Worm (Caenorhabditis elegans) whole organism, late embryonic: ENCODE data around the gene T24H10.1.

Source experiments
- C38D4.7 ChIP-seq: fragments of 200-800 bp; sonication (Bioruptor generic); optimal IDR thresholded peaks from 2 replicates; lab custom pipeline; 2018; ENCODE audit warnings: mild to moderate bottlenecking, missing genetic modification characterization, moderate library complexity, missing compliant biosample characterization
- F13H6.1 ChIP-seq: sonication (generic microtip); optimal IDR thresholded peaks from 2 replicates; lab custom pipeline; 2016; ENCODE audit warnings: missing genetic modification characterization, missing compliant biosample characterization
- ceh-14 ChIP-seq: sonication (generic microtip); optimal IDR thresholded peaks from 2 replicates; lab custom pipeline; 2016; ENCODE audit warnings: missing genotype, missing genetic modification characterization, missing compliant biosample characterization
- ceh-18 ChIP-seq: sonication (generic microtip); optimal IDR thresholded peaks from 2 replicates; lab custom pipeline; 2016; ENCODE audit warnings: missing genetic modification characterization, missing compliant biosample characterization
- ceh-22 ChIP-seq: sonication (generic microtip); optimal IDR thresholded peaks from 2 replicates; lab custom pipeline; 2017; ENCODE audit warnings: missing biosample characterization, missing genetic modification characterization
- ceh-34 ChIP-seq: sonication (generic microtip); optimal IDR thresholded peaks from 2 replicates; lab custom pipeline; 2016; ENCODE audit warnings: mild to moderate bottlenecking, missing genetic modification characterization, missing compliant biosample characterization
- ceh-45 ChIP-seq: fragments of 200-800 bp; sonication (Bioruptor generic); IDR thresholded peaks from 2 replicates; pipeline ENCODE4 v1.3.6; 2022; ENCODE audit warnings: missing genetic modification reagents, missing genetic modification characterization, missing compliant biosample characterization
- ceh-6 ChIP-seq: fragments of 200-800 bp; sonication (Bioruptor generic); optimal IDR thresholded peaks from 2 replicates; lab custom pipeline; 2018; ENCODE audit warnings: mild to moderate bottlenecking, missing genetic modification characterization, missing compliant biosample characterization
- che-1 ChIP-seq: sonication (generic microtip); optimal IDR thresholded peaks from 2 replicates; lab custom pipeline; 2016; ENCODE audit warnings: mild to moderate bottlenecking, missing genetic modification characterization, missing compliant biosample characterization
- elt-4 ChIP-seq: sonication (generic microtip); optimal IDR thresholded peaks from 2 replicates; lab custom pipeline; 2016; ENCODE audit warnings: missing genetic modification characterization, missing compliant biosample characterization
- ets-4 ChIP-seq: sonication (generic microtip); optimal IDR thresholded peaks from 2 replicates; lab custom pipeline; 2016; ENCODE audit warnings: missing genetic modification characterization, missing compliant biosample characterization
- eyg-1 ChIP-seq: sonication (generic microtip); optimal IDR thresholded peaks from 2 replicates; lab custom pipeline; 2016; ENCODE audit warnings: missing genotype, missing genetic modification characterization, missing compliant biosample characterization
- fkh-10 ChIP-seq: fragments of 150-350 bp; optimal IDR thresholded peaks from 2 replicates; lab custom pipeline; 2014; ENCODE audit warnings: missing biosample characterization, missing genetic modification reagents, missing genetic modification characterization
- gmeb-2 ChIP-seq: sonication (generic microtip); optimal IDR thresholded peaks from 2 replicates; lab custom pipeline; 2016; ENCODE audit warnings: missing genetic modification characterization, inconsistent platforms, missing compliant biosample characterization
- hlh-13 ChIP-seq: fragments of 200-800 bp; sonication (Bioruptor generic); optimal IDR thresholded peaks from 2 replicates; lab custom pipeline; 2018; ENCODE audit warnings: mild to moderate bottlenecking, missing genetic modification characterization, missing compliant biosample characterization
- hlh-30 ChIP-seq: sonication (generic microtip); optimal IDR thresholded peaks from 2 replicates; lab custom pipeline; 2017; ENCODE audit warnings: antibody characterized with exemption, missing genetic modification characterization, missing compliant biosample characterization; ENCODE audit not compliant: insufficient read depth
- hlh-8 ChIP-seq: sonication (generic microtip); optimal IDR thresholded peaks from 2 replicates; lab custom pipeline; 2016; ENCODE audit warnings: missing genotype, missing genetic modification characterization, missing compliant biosample characterization
- lin-11 ChIP-seq: fragments of 200-800 bp; sonication (Bioruptor generic); optimal IDR thresholded peaks from 2 replicates; lab custom pipeline; 2018; ENCODE audit warnings: mild to moderate bottlenecking, missing genetic modification characterization, missing compliant biosample characterization
- madf-2 ChIP-seq: sonication (generic microtip); optimal IDR thresholded peaks from 2 replicates; lab custom pipeline; 2017; ENCODE audit warnings: missing genetic modification characterization, missing compliant biosample characterization
- nhr-11 ChIP-seq: fragments of 150-350 bp; optimal IDR thresholded peaks from 2 replicates; lab custom pipeline; 2014; ENCODE audit warnings: missing biosample characterization, missing genetic modification characterization
- nhr-232 ChIP-seq: sonication (generic microtip); optimal IDR thresholded peaks from 2 replicates; lab custom pipeline; 2016; ENCODE audit warnings: missing genetic modification characterization, missing compliant biosample characterization
- npax-4 ChIP-seq: sonication (generic microtip); optimal IDR thresholded peaks from 2 replicates; lab custom pipeline; 2016; ENCODE audit warnings: missing genetic modification characterization, missing compliant biosample characterization
- pat-9 ChIP-seq: fragments of 200-800 bp; sonication (Bioruptor generic); optimal IDR thresholded peaks from 2 replicates; lab custom pipeline; 2018; ENCODE audit warnings: mild to moderate bottlenecking, missing genetic modification characterization, moderate library complexity, missing compliant biosample characterization
- pax-1 ChIP-seq: fragments of 150-350 bp; optimal IDR thresholded peaks from 2 replicates; lab custom pipeline; 2014; ENCODE audit warnings: missing biosample characterization, missing genetic modification characterization
- pha-2 ChIP-seq: sonication (generic microtip); optimal IDR thresholded peaks from 2 replicates; lab custom pipeline; 2017; ENCODE audit warnings: mild to moderate bottlenecking, missing genetic modification characterization, missing compliant biosample characterization
- pha-4 ChIP-seq: fragments of 150-350 bp; optimal IDR thresholded peaks from 2 replicates; lab custom pipeline; 2018; ENCODE audit warnings: missing biosample characterization, missing genetic modification reagents, missing genetic modification characterization
- ref-2 ChIP-seq: sonication (generic microtip); optimal IDR thresholded peaks from 2 replicates; lab custom pipeline; 2016; ENCODE audit warnings: missing genetic modification characterization, missing compliant biosample characterization
- sox-4 ChIP-seq: sonication (generic microtip); optimal IDR thresholded peaks from 2 replicates; lab custom pipeline; 2017; ENCODE audit warnings: mild to moderate bottlenecking, missing genetic modification characterization, inconsistent platforms, missing compliant biosample characterization
- tbx-7 ChIP-seq: sonication (generic microtip); optimal IDR thresholded peaks from 2 replicates; lab custom pipeline; 2016; ENCODE audit warnings: missing genotype, missing genetic modification characterization, missing compliant biosample characterization
- ttx-3 ChIP-seq: sonication (generic microtip); optimal IDR thresholded peaks from 2 replicates; lab custom pipeline; 2016; ENCODE audit warnings: missing genetic modification reagents, missing genetic modification characterization, missing compliant biosample characterization
- unc-42 ChIP-seq: sonication (generic microtip); optimal IDR thresholded peaks from 2 replicates; lab custom pipeline; 2016; ENCODE audit warnings: missing genotype, missing genetic modification characterization, missing compliant biosample characterization
- unc-55 ChIP-seq: sonication (generic microtip); optimal IDR thresholded peaks from 2 replicates; lab custom pipeline; 2017; ENCODE audit warnings: missing biosample characterization, missing genetic modification reagents, missing genetic modification characterization
- unc-86 ChIP-seq: sonication (generic microtip); optimal IDR thresholded peaks from 2 replicates; lab custom pipeline; 2016; ENCODE audit warnings: missing genetic modification characterization, missing compliant biosample characterization
- zip-5 ChIP-seq: sonication (generic microtip); optimal IDR thresholded peaks from 2 replicates; lab custom pipeline; 2016; ENCODE audit warnings: missing genetic modification characterization, missing compliant biosample characterization
- ztf-16 ChIP-seq: sonication (generic microtip); optimal IDR thresholded peaks from 2 replicates; lab custom pipeline; 2017; ENCODE audit warnings: missing genetic modification characterization, missing compliant biosample characterization

T24H10.1 gene

ce11 chrII:9097302-9097701, 1.9 kb upstream of the T24H10.1 start:
- TF ChIP-seq ztf-16 (tag; lab: Kevin White, UChicago), result no peak
- TF ChIP-seq ceh-18 (tag; lab: Kevin White, UChicago), result no peak
- no peak for TF ChIP-seq che-1 (tag; lab: Kevin White, UChicago)
- no peak for TF ChIP-seq pha-2 (tag; lab: Kevin White, UChicago)
- TF ChIP-seq ceh-6, result no peak
- TF ChIP-seq ceh-34 (tag; lab: Kevin White, UChicago), result no peak
- TF ChIP-seq C38D4.7 (GFP tag; lab: Kevin White, UChicago), result no peak
- no peak for TF ChIP-seq ceh-22 (tag; lab: Kevin White, UChicago)
- no peak for TF ChIP-seq gmeb-2 (tag; lab: Kevin White, UChicago)
- no peak for TF ChIP-seq madf-2 (tag; lab: Kevin White, UChicago)
- TF ChIP-seq ceh-45 (GFP tag; lab: Robert Waterston, UW), result no peak
- no peak for TF ChIP-seq lin-11 (tag; lab: Kevin White, UChicago)
- no peak for TF ChIP-seq hlh-8 (tag; lab: Kevin White, UChicago)

- TF ChIP-seq npax-4 (tag; lab: Kevin White, UChicago), result no peak
- TF ChIP-seq ceh-18 (tag; lab: Kevin White, UChicago), result no peak
- no peak for TF ChIP-seq ceh-34 (tag; lab: Kevin White, UChicago)
- no peak for TF ChIP-seq ttx-3
- no peak for TF ChIP-seq hlh-30
- no peak for TF ChIP-seq pat-9 (tag; lab: Kevin White, UChicago)
Observed at ce11 chrII:9098505-9098904, 666 bp upstream of the T24H10.1 start, which contains the start of gene clh-5. clh-5 (minus strand) TSS chrII:9098605.

ce11 chrII:9100798-9101197, 1.6 kb downstream of the T24H10.1 start, which contains the start of gene T24H10.5:
T24H10.5 (plus strand) TSS chrII:9101098.
- TF ChIP-seq tbx-7 (tag; lab: Kevin White, UChicago), result no peak
- no peak for TF ChIP-seq ref-2
- TF ChIP-seq lin-11 (tag; lab: Kevin White, UChicago), result no peak
- no peak for TF ChIP-seq elt-4
- TF ChIP-seq fkh-10, result no peak
- TF ChIP-seq sox-4 (tag; lab: Kevin White, UChicago), result no peak
- no peak for TF ChIP-seq pat-9 (tag; lab: Kevin White, UChicago)
- TF ChIP-seq eyg-1 (tag; lab: Kevin White, UChicago), result no peak
- no peak for TF ChIP-seq ceh-22 (tag; lab: Kevin White, UChicago)
- no peak for TF ChIP-seq ets-4 (tag; lab: Kevin White, UChicago)
- no peak for TF ChIP-seq zip-5 (tag; lab: Kevin White, UChicago)
- no peak for TF ChIP-seq unc-55
- no peak for TF ChIP-seq ceh-14
- no peak for TF ChIP-seq nhr-11
- TF ChIP-seq pha-4 (tag; lab: Kevin White, UChicago), result no peak
- no peak for TF ChIP-seq unc-86 (tag; lab: Kevin White, UChicago)
- TF ChIP-seq hlh-13 (GFP tag; lab: Kevin White, UChicago), result no peak
- no peak for TF ChIP-seq pax-1 (tag; lab: Kevin White, UChicago)
- no peak for TF ChIP-seq nhr-232 (tag; lab: Kevin White, UChicago)

- TF ChIP-seq F13H6.1 (tag; lab: Kevin White, UChicago) (no peak), unc-42 (tag; lab: Kevin White, UChicago) (peak; percentile 89)
- TF ChIP-seq, all 69 proteins: peak for 1
Observed at ce11 chrII:9107095-9107769, 8.1 kb downstream of the T24H10.1 start, which contains the start of gene dyrb-1. dyrb-1 (minus strand) TSS chrII:9107145.
